Fruit fly (Drosophila melanogaster): ENCODE data around the gene CG15369.

CG15369 gene

DNA sequence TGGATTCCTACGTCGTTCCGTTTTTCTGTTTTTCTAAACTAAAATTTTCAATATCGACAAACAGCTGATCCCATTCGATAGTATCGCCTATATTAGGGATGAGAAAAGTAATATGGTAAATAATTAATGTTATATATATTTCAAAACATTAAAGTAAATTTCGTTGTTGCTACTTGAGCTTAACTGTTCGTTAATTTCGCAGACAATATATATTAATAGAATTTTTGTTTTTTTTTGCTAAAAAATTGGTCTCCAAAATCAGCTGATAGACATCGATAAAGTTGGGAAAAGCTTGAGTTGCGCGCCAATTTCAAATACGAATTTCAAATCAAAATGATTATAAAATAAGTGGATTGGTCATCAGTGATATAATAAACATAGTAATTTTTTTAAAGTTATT, 20.3 kb upstream of the CG15369 start, which contains the start of gene CG12118 (continued):
- peak; percentile 73 for TF ChIP-seq trem (tag; optimal IDR thresholded peaks at IDR 0.05)
- peak; percentile 73 for TF ChIP-seq seq (GFP tag; IDR thresholded peaks at IDR 0.05)
- peak; percentile 17 for TF ChIP-seq ems (GFP tag; optimal IDR thresholded peaks at IDR 0.05)
- TF ChIP-seq NC2α (GFP tag; optimal IDR thresholded peaks at IDR 0.05) = no peak
- no peak for TF ChIP-seq dan (GFP tag; IDR thresholded peaks at IDR 0.05)
- TF ChIP-seq fd64A (GFP tag; optimal IDR thresholded peaks at IDR 0.05) = no peak
- TF ChIP-seq CG4328 (GFP tag; optimal IDR thresholded peaks at IDR 0.05) = peak; percentile 45
- TF ChIP-seq Nf-YB (GFP tag; optimal IDR thresholded peaks at IDR 0.05) = peak; percentile 53
- peak; percentile 94 for TF ChIP-seq slbo (GFP tag; IDR thresholded peaks at IDR 0.05)
- TF ChIP-seq CG13894 (tag; optimal IDR thresholded peaks at IDR 0.05) = peak; percentile 75
- peak; percentile 62 for TF ChIP-seq kay (GFP tag; optimal IDR thresholded peaks at IDR 0.05)
- no peak for TF ChIP-seq Gsc (GFP tag; IDR thresholded peaks at IDR 0.05)
- TF ChIP-seq tna (GFP tag; IDR thresholded peaks at IDR 0.05; ENCODE audit: partially characterized antibody) = peak; percentile 81; the same call in 1 of the 2 replicates
- TF ChIP-seq CG9609 (GFP tag; optimal IDR thresholded peaks at IDR 0.05) = peak; percentile 7
- peak; percentile 56 for TF ChIP-seq pho (GFP tag; optimal IDR thresholded peaks at IDR 0.05)
- TF ChIP-seq CG7987 (GFP tag; optimal IDR thresholded peaks at IDR 0.05) = peak; percentile 44
- TF ChIP-seq CG10321 (GFP tag; IDR thresholded peaks at IDR 0.05) = peak; percentile 56; the same call in 1 of the 2 replicates
- peak; percentile 49 for TF ChIP-seq pzg (GFP tag; optimal IDR thresholded peaks at IDR 0.05)
- TF ChIP-seq CG3065 (GFP tag; optimal IDR thresholded peaks at IDR 0.05) = peak; percentile 59
- peak; percentile 80 for TF ChIP-seq CG6689 (GFP tag; IDR thresholded peaks at IDR 0.05)
- TF ChIP-seq Dfd (GFP tag; optimal IDR thresholded peaks at IDR 0.05) = no peak
- TF ChIP-seq ase (GFP tag; IDR thresholded peaks at IDR 0.05) = peak; percentile 71; the same call in 2 of the 3 replicates
- no peak for TF ChIP-seq fu2 (GFP tag; optimal IDR thresholded peaks at IDR 0.05)
- no peak for TF ChIP-seq CG12219 (GFP tag; optimal IDR thresholded peaks at IDR 0.05)
- TF ChIP-seq CG12299 (tag; optimal IDR thresholded peaks at IDR 0.05) = peak; percentile 51
- no peak for TF ChIP-seq pita (GFP tag; optimal IDR thresholded peaks at IDR 0.05)
- TF ChIP-seq CG3407 (GFP tag; optimal IDR thresholded peaks at IDR 0.05) = peak; percentile 48
- no peak for TF ChIP-seq CG2199 (GFP tag; IDR thresholded peaks at IDR 0.05)
- peak; percentile 36 for TF ChIP-seq Deaf1 (tag; optimal IDR thresholded peaks at IDR 0.05)
- TF ChIP-seq CG4820 (GFP tag; optimal IDR thresholded peaks at IDR 0.05) = peak; percentile 65
- no peak for TF ChIP-seq gce (GFP tag; IDR thresholded peaks at IDR 0.05)
- no peak for TF ChIP-seq lov (optimal IDR thresholded peaks at IDR 0.05)
- TF ChIP-seq lov (GFP tag; IDR thresholded peaks at IDR 0.05) = peak; percentile 84
- TF ChIP-seq CG8944 (GFP tag; optimal IDR thresholded peaks at IDR 0.05) = peak; percentile 29
- TF ChIP-seq trh (GFP tag; optimal IDR thresholded peaks at IDR 0.05) = peak; percentile 79
- TF ChIP-seq Jarid2 (GFP tag; optimal IDR thresholded peaks at IDR 0.05) = no peak
- no peak for TF ChIP-seq MTF-1 (GFP tag; optimal IDR thresholded peaks at IDR 0.05; ENCODE audit: borderline replicate concordance)
- TF ChIP-seq sr (GFP tag; IDR thresholded peaks at IDR 0.05) = no peak
- TF ChIP-seq CG11695 (GFP tag; IDR thresholded peaks at IDR 0.05) = peak; percentile 67; the same call in 2 of the 3 replicates
- TF ChIP-seq Mad (GFP tag; optimal IDR thresholded peaks at IDR 0.05) = peak; percentile 74
- peak; percentile 35 for TF ChIP-seq Dip3 (GFP tag; optimal IDR thresholded peaks at IDR 0.05)
- TF ChIP-seq al (GFP tag; IDR thresholded peaks at IDR 0.05) = peak; percentile 86
- peak; percentile 91 for TF ChIP-seq vvl (GFP tag; IDR thresholded peaks at IDR 0.05)
- TF ChIP-seq run (tag; optimal IDR thresholded peaks at IDR 0.05) = no peak
- peak; percentile 64 for TF ChIP-seq CG12104 (GFP tag; optimal IDR thresholded peaks at IDR 0.05)
- peak; percentile 55 for TF ChIP-seq Fer2 (tag; optimal IDR thresholded peaks at IDR 0.05)
- peak; percentile 44; the same call in 1 of the 2 replicates for TF ChIP-seq rib (GFP tag; IDR thresholded peaks at IDR 0.05)
- TF ChIP-seq CG13296 (GFP tag; optimal IDR thresholded peaks at IDR 0.05) = peak; percentile 71
- peak; percentile 62 for TF ChIP-seq caup (GFP tag; optimal IDR thresholded peaks at IDR 0.05; ENCODE audit: severe bottlenecking)
- peak; percentile 92 for TF ChIP-seq CG30403 (GFP tag; optimal IDR thresholded peaks at IDR 0.05)
- TF ChIP-seq cad (GFP tag; optimal IDR thresholded peaks at IDR 0.05) = no peak
- peak; percentile 58 for TF ChIP-seq bcd (GFP tag; optimal IDR thresholded peaks at IDR 0.05)

All from whole organism, embryonic.